Worm (Caenorhabditis elegans): ENCODE results near the gene B0336.13.

ce11 chrIII:5663933-5664332, 29.9 kb upstream of the B0336.13 start, which contains the start of gene par-3:
- TF ChIP-seq T22C8.4 (GFP tag; IDR thresholded peaks at IDR 0.05) = no peak
- no peak for TF ChIP-seq ztf-23 (GFP tag; IDR thresholded peaks at IDR 0.05)
- TF ChIP-seq ztf-29 (GFP tag; IDR thresholded peaks at IDR 0.05) = no peak
- TF ChIP-seq flt-1 (GFP tag; IDR thresholded peaks at IDR 0.05) = no peak
- TF ChIP-seq cog-1 (tag; optimal IDR thresholded peaks at IDR 0.05) = no peak
- no peak for TF ChIP-seq tab-1 (GFP tag; IDR thresholded peaks at IDR 0.05)
- no peak for TF ChIP-seq ref-1 (GFP tag; conservative IDR thresholded peaks at IDR 0.05)
- no peak for TF ChIP-seq med-1 (GFP tag; optimal IDR thresholded peaks at IDR 0.05; ENCODE audit: insufficient read depth)
- TF ChIP-seq klf-2 (GFP tag; conservative IDR thresholded peaks at IDR 0.05) = no peak
